Fruit fly (Drosophila melanogaster): ENCODE measurements around the gene CG9135.
A peak's percentile ranks its signal among the peaks of the same experiment; 100 is the strongest.

The CG9135 gene

DNA sequence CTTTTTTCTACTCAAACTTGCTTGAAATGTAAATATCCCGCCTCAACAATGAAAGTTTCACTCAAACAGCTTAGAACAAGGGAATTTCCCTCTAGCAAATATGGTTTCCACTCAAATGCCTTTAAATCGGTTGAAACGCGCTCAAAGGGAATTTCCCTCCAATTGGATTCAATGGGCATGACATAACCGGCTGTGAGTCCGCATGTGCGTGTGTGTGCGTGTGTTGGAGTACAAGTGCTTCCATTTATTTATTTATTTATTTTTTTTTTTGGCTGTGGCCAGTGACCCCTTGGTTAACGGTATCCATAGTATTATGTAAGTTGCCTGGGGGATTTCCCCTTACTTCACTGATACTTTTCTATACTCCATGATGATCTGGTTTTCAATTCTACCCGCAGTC is 25.5 kb downstream of the CG9135 start (continued):
- peak; percentile 90 for TF ChIP-seq sqz (GFP tag; optimal IDR thresholded peaks at IDR 0.05)
- peak in 1 of 2 experiments; percentile 90 for TF ChIP-seq insv (GFP tag; optimal IDR thresholded peaks at IDR 0.05)

DNA sequence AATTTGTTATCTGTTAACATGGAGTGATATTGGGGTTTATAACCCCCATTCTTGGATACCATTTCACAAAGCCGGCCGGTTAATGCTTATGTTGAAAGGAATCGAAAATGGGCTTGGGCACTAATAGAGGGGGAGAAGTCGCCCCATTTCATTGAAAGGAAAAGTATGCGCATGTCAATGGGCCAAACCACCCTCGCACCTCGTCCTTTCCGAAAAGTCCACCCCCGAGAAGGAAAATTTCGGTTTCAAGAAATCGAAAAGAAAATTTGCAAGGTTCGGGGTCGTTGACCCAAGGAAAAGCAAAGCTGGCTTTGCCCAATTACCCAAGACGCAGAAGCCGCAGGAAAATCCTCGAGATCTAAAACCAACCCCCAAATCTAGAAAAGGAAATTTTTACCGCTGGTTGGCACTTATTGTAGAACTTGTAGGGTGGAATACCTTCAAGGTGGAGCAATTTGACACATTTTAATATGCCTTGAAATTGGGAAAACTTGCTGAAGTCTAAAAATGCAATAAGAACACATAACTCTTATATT is 26.3 kb downstream of the CG9135 start:
- TF ChIP-seq HLH3B (GFP tag; IDR thresholded peaks at IDR 0.05) (no peak), CG15073 (GFP tag; optimal IDR thresholded peaks at IDR 0.05) (no peak), CG10147 (GFP tag; optimal IDR thresholded peaks at IDR 0.05) (no peak), CG13894 (tag; optimal IDR thresholded peaks at IDR 0.05) (peak; percentile 99), CG6689 (GFP tag; IDR thresholded peaks at IDR 0.05) (peak; percentile 10; the same call in 1 of the 2 replicates), CG1647 (GFP tag; optimal IDR thresholded peaks at IDR 0.05) (no peak), CG4707 (GFP tag; optimal IDR thresholded peaks at IDR 0.05) (no peak), ewg (GFP tag; optimal IDR thresholded peaks at IDR 0.05) (peak; percentile 68), seq (GFP tag; IDR thresholded peaks at IDR 0.05) (peak; percentile 65; the same call in 1 of the 2 replicates), otp (GFP tag; IDR thresholded peaks at IDR 0.05) (0 out of 3 replicates have a peak, but pooled peaks have one; percentile 10), pros (GFP tag; optimal IDR thresholded peaks at IDR 0.05) (peak; percentile 93), Gug (GFP tag; IDR thresholded peaks at IDR 0.05) (no peak), Meics (GFP tag; optimal IDR thresholded peaks at IDR 0.05) (no peak), crol (GFP tag; IDR thresholded peaks at IDR 0.05) (peak; percentile 27; the same call in 1 of the 2 replicates)

DNA sequence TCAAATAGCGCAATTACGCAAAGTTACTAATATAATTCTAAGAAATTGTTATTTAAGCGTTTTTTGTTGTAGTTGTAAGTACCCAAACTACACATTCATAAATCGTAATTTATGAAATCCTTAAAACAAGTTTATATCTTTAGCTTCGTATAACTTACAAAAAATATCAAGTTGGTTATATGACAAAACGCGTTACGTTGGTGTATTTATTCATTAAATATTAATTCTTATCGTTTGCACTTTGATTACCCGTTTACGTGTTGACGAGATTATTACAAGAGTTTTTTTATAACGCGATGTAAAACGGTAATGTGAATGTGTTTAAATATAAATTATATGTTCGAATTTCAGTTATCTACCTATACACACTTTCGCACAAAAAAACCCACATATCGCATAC is 27.0 kb downstream of the CG9135 start:
- TF ChIP-seq ttk (GFP tag; IDR thresholded peaks at IDR 0.05), result no peak
- TF ChIP-seq CG12236 (GFP tag; optimal IDR thresholded peaks at IDR 0.05), result no peak
- no peak for TF ChIP-seq Hr39 (optimal IDR thresholded peaks at IDR 0.05)
- TF ChIP-seq lab (GFP tag; optimal IDR thresholded peaks at IDR 0.05), result no peak
- no peak for TF ChIP-seq NK7.1 (GFP tag; optimal IDR thresholded peaks at IDR 0.05)
- no peak for TF ChIP-seq CG14050 (GFP tag; IDR thresholded peaks at IDR 0.05)
- TF ChIP-seq HLH3B (GFP tag; IDR thresholded peaks at IDR 0.05), result no peak
- no peak for TF ChIP-seq CTCF (GFP tag; optimal IDR thresholded peaks at IDR 0.05)
- TF ChIP-seq CG10979 (tag; optimal IDR thresholded peaks at IDR 0.05), result no peak
- no peak for TF ChIP-seq CG10959 (GFP tag; IDR thresholded peaks at IDR 0.05)
- no peak for TF ChIP-seq p53 (GFP tag; optimal IDR thresholded peaks at IDR 0.05)
- TF ChIP-seq CG4424 (GFP tag; optimal IDR thresholded peaks at IDR 0.05), result no peak
- no peak for TF ChIP-seq dmrt99B (tag; optimal IDR thresholded peaks at IDR 0.05)
- no peak for TF ChIP-seq Abd-B (GFP tag; optimal IDR thresholded peaks at IDR 0.05)
- TF ChIP-seq Stat92E (GFP tag; optimal IDR thresholded peaks at IDR 0.05), result no peak

DNA sequence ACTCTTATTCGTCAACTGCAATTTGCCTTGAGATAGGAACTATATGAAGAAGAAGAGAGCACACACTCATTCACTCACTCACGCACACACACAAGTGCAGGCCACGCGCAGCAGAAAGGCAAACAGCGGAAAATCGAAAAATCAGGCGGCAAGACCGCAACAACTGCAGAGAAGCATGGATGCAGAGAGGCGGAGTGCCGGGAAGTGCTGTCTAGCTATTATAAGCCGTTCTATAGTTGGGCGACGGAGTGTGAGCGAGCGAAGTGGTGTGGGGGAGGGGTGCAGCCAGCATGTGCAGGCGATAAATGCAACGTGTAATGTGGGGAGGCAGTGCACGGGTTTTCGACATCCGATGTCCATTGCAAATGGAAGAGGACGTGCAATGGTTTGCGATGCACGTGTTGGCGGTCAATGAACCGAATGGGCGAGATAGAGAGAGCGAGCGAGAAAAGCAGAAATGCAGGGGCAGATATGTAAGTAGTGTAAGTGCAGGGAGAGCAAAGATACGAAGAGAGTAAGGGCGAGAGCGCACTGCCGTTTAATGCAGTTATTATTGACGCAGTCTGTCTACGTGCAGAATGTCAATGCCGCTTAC is 28.3 kb downstream of the CG9135 start:
- peak in 1 of 3 experiments; percentile 47 for TF ChIP-seq Stat92E (GFP tag; optimal IDR thresholded peaks at IDR 0.05)
- TF ChIP-seq repo (GFP tag; optimal IDR thresholded peaks at IDR 0.05), result no peak
- 0 out of 2 replicates have a peak, but pooled peaks have one; percentile 23 for TF ChIP-seq sna (GFP tag; IDR thresholded peaks at IDR 0.05; ENCODE audit: partially characterized antibody)
- peak; percentile 64; the same call in 1 of the 3 replicates for TF ChIP-seq Opbp (GFP tag; IDR thresholded peaks at IDR 0.05; ENCODE audit: partially characterized antibody)
- peak; percentile 5 for TF ChIP-seq nom (GFP tag; optimal IDR thresholded peaks at IDR 0.05)
- TF ChIP-seq shn (GFP tag; optimal IDR thresholded peaks at IDR 0.05), result no peak
- peak; percentile 29 for TF ChIP-seq Ets65A (GFP tag)
- peak; percentile 17 for TF ChIP-seq CG2712 (tag; optimal IDR thresholded peaks at IDR 0.05)
- TF ChIP-seq vvl (GFP tag; IDR thresholded peaks at IDR 0.05), result peak; percentile 50; the same call in 1 of the 2 replicates
- peak; percentile 58 for TF ChIP-seq HmgD (GFP tag; optimal IDR thresholded peaks at IDR 0.05)
- no peak for TF ChIP-seq CG7786 (GFP tag; optimal IDR thresholded peaks at IDR 0.05)
- peak; percentile 88 for TF ChIP-seq CG2199 (GFP tag; IDR thresholded peaks at IDR 0.05)
- TF ChIP-seq CG15479 (GFP tag; optimal IDR thresholded peaks at IDR 0.05), result peak; percentile 100
- TF ChIP-seq mld (GFP tag; IDR thresholded peaks at IDR 0.05; ENCODE audit: partially characterized antibody), result 0 out of 3 replicates have a peak, but pooled peaks have one; percentile 37
- TF ChIP-seq chn (GFP tag; optimal IDR thresholded peaks at IDR 0.05), result peak; percentile 69
- no peak for TF ChIP-seq ind (GFP tag; optimal IDR thresholded peaks at IDR 0.05)
- peak; percentile 18; the same call in 1 of the 2 replicates for TF ChIP-seq Bgb (GFP tag; IDR thresholded peaks at IDR 0.05; ENCODE audit: partially characterized antibody)
- peak; percentile 69 for TF ChIP-seq CG7987 (GFP tag; optimal IDR thresholded peaks at IDR 0.05)
